Worm (Caenorhabditis elegans): Measurements from ENCODE around the gene nyn-1.

- TF ChIP-seq W03F9.2 (tag; optimal IDR thresholded peaks at IDR 0.05) (no peak), him-1 (tag; optimal IDR thresholded peaks at IDR 0.05) (no peak)
These were observed 34.2 kb upstream of the nyn-1 start for ce11 chrIV:13721000-13721399.

Data from whole organism, L4/young adult.